Fruit fly (Drosophila melanogaster) S2 (cell line): ENCODE results near the gene RhoGDI.

Source experiments
- CG8478 ChIP-seq: fragments of >200 bp; optimal IDR thresholded peaks from 2 replicates; lab custom pipeline; 2018
- CTCF ChIP-seq, 2 experiments: fragments of >200 bp; optimal IDR thresholded peaks; 2 replicates each; lab custom pipeline; 2018

Gene RhoGDI

dm6 chr3L:19904411-19905135 is 24.0 kb upstream of the RhoGDI start:
- no peak for TF ChIP-seq CTCF (optimal IDR thresholded peaks at IDR 0.05; lab: Kevin White, UChicago)
- TF ChIP-seq CG8478 (lab: Kevin White, UChicago): no peak

- no peak for TF ChIP-seq CTCF (optimal IDR thresholded peaks at IDR 0.05; lab: Kevin White, UChicago)
- no peak for TF ChIP-seq CG8478 (lab: Kevin White, UChicago)
Observed at dm6 chr3L:19905427-19905826, 23.1 kb upstream of the RhoGDI start.

DNA sequence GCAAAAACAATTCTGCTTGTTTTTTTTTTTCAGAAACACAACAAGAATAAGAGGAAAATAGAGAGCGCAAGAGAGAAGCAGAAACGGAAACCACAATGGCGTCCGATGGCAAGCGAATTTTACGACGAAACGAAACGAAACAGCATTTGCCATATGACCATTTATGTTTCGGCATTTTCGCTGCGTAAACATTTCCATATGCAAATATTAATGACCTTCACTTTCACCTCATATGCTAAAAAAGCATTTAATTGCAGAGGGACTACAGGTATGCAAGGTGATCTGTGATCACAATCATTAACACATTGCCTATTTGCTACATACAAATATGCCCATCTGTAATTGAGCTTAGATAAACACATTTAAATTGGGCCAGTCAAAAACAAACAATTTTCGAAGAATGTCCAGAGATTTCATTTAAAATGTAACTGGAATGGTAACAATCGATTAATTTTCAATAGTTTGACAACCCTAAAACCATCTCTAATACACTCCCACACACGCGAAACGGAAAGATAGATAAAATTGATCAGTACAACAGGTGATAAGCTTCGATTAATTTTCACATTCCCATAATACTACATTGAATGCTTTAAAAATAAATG is 22.3 kb upstream of the RhoGDI start:
- TF ChIP-seq CTCF (optimal IDR thresholded peaks at IDR 0.05; lab: Kevin White, UChicago) (no peak), CG8478 (lab: Kevin White, UChicago) (no peak)

DNA sequence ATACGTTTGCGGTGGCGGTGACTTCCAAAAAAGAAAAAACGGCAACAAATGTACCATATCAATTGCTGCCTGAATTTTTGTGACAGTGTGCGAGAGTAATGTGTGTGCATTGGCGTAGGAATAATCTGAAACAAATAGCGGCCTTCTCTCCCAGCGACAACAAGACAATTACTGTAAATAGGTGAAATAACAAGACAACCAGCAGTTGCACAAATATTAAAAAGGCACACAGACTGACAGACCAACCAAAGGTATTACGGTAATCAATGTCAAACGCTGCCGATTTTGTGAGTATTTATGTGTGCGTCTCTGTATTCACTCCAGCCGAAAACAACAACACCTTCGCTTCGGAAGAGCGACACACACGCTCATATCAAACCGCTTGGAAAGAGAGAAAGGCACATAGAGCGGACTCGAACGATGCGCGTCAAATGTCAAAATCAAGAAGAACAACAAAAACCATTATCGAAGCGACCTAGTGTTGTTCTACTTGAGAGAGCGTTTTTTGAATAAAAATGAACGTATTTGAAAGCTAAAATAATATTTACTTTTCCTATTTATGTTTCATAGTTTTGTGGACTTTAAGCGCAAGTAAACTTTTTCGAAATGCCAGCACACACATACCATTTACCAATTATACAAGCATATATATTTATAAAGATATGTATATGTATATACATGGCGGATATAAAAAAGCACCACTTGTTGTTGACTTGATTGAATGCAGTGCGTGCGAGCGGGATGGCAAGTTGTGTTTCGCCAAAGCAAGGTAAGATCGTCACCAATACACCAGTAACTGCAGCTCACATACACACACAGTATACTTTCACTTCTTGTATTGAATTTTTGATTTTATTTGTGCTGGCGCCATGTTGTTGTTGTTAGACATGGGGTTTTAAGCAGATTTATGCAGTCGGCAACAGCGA is 21.5 kb upstream of the RhoGDI start:
- TF ChIP-seq CTCF (optimal IDR thresholded peaks at IDR 0.05; lab: Kevin White, UChicago) (no peak), CG8478 (lab: Kevin White, UChicago) (no peak)

DNA sequence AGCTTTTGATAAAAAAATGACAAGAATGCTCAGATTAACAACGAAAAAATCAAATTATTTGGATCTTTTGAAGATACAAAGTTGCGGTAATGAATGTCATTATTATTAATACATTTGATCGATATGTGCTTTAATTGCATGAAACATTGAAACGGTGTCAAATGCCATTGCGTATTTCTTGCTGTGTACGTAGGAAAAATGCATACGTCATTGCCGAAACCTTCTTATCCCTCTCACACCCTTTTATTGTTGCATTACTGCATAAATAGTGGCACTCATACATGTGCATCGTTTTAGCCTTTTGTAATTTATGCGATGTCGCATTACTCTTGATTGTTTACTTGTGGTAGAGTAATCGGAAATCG is 20.9 kb upstream of the RhoGDI start:
- no peak for TF ChIP-seq CG8478 (lab: Kevin White, UChicago)

dm6 chr3L:19908201-19909127 is 20.1 kb upstream of the RhoGDI start:
- TF ChIP-seq CTCF (optimal IDR thresholded peaks at IDR 0.05; lab: Kevin White, UChicago): no peak
- no peak for TF ChIP-seq CG8478 (lab: Kevin White, UChicago)

- TF ChIP-seq CTCF (optimal IDR thresholded peaks at IDR 0.05; lab: Kevin White, UChicago) (no peak), CG8478 (lab: Kevin White, UChicago) (no peak)
Observed at dm6 chr3L:19909234-19910053, 19.1 kb upstream of the RhoGDI start.

dm6 chr3L:19910054-19910414 is 18.5 kb upstream of the RhoGDI start, which contains the start of the genes Mi-2 and Prp3:
Gene Mi-2, minus strand, starts transcription at chr3L:19910215.
Gene Prp3, plus strand, starts transcription at chr3L:19910300.
- peak; percentile 47 to 52 for TF ChIP-seq CTCF (optimal IDR thresholded peaks at IDR 0.05; lab: Kevin White, UChicago)
- no peak for TF ChIP-seq CG8478 (lab: Kevin White, UChicago)

DNA sequence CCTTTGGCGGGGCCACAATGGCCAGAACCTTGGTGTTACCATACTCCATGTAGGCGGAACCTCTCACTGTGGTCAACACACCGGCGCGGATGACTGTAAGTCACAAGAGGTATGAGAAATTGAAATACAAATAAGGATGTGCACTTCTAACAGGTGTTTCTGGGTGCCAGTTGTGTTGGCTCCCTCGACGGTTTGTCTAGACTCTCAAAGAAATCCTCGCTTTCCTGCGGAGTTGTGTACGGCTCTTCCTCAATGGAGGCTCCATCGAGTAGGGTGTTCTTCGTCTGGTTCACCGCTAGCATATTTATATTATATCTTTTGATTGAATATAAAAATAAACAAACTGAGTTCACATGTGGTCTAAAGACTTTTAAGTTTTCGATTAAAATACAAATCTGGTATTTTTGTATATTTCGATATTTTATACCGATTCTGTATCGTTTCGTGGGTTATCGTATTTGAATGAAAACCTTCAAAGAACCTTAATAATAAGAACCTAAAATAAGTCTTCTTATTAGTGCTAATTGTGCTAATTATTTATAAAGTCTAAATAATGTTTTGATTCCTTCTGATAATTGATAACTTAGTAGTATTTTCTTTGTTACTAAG is 15.1 kb upstream of the RhoGDI start, which contains the start of gene Mtr3:
Mtr3 (minus strand) TSS at position 388 of the 609 bp plus-strand sequence.
- no peak for TF ChIP-seq CG8478 (lab: Kevin White, UChicago)
- TF ChIP-seq CTCF (optimal IDR thresholded peaks at IDR 0.05; lab: Kevin White, UChicago): no peak

DNA sequence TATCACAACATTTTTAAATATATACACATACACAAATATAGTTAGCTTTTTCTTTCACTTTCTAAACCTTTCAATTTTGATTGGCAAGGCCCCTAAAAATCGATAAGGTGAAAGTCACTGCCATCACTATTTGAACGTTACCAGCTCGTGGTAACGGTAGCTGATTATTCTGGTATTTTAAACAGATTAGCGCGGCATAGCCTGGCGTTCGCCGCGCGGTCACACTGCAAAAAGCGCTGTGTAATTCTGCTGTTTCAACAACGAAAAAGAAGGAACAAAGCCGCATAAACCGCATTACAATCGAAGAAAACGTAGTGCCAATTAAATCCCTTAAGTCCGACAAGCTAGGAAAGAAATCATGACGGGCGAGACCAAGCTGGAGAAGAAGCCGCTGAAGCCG is 13.7 kb upstream of the RhoGDI start, which contains the start of gene Rpn1:
Rpn1 (plus strand) TSS at position 219 of the 400 bp plus-strand sequence.
- no peak for TF ChIP-seq CG8478 (lab: Kevin White, UChicago)
- peak in 1 of 2 experiments; percentile 20 for TF ChIP-seq CTCF (optimal IDR thresholded peaks at IDR 0.05; lab: Kevin White, UChicago)

dm6 chr3L:19919981-19920380 is 8.6 kb upstream of the RhoGDI start:
- no peak for TF ChIP-seq CTCF (optimal IDR thresholded peaks at IDR 0.05; lab: Kevin White, UChicago)
- no peak for TF ChIP-seq CG8478 (lab: Kevin White, UChicago)
